Worm (Caenorhabditis elegans) whole organism, mixed stage, embryonic: ENCODE data around the gene ZK899.1.

Experiments
- blmp-1 ChIP-seq: fragments of 150-350 bp; optimal IDR thresholded peaks from 2 replicates; lab custom pipeline; 2014; ENCODE audit warnings: missing biosample characterization, missing genetic modification characterization
- elt-1 ChIP-seq: sonication (generic microtip); optimal IDR thresholded peaks from 2 replicates; lab custom pipeline; 2017; ENCODE audit warnings: missing genetic modification characterization, mild to moderate bottlenecking, missing compliant biosample characterization, antibody characterized with exemption, moderate library complexity, borderline replicate concordance; ENCODE audit not compliant: insufficient read depth
- lsy-2 ChIP-seq: fragments of 150-350 bp; optimal IDR thresholded peaks from 2 replicates; lab custom pipeline; 2014; ENCODE audit warnings: missing biosample characterization, missing genetic modification characterization
- nhr-12 ChIP-seq: fragments of 150-350 bp; optimal IDR thresholded peaks from 2 replicates; lab custom pipeline; 2014; ENCODE audit warnings: missing biosample characterization, missing genetic modification characterization
- nhr-2 ChIP-seq: fragments of 150-350 bp; optimal IDR thresholded peaks from 2 replicates; lab custom pipeline; 2014; ENCODE audit warnings: missing biosample characterization, missing genetic modification characterization
- nhr-237 ChIP-seq: fragments of 150-350 bp; optimal IDR thresholded peaks from 2 replicates; lab custom pipeline; 2014; ENCODE audit warnings: missing biosample characterization, missing genetic modification characterization
- nhr-76 ChIP-seq: sonication (generic microtip); optimal IDR thresholded peaks from 2 replicates; lab custom pipeline; 2017; ENCODE audit warnings: missing biosample characterization, missing genetic modification characterization
- pha-4 ChIP-seq: fragments of 150-350 bp; optimal IDR thresholded peaks from 2 replicates; lab custom pipeline; 2018; ENCODE audit warnings: missing biosample characterization, missing genetic modification reagents, missing genetic modification characterization
- snpc-4 ChIP-seq: fragments of 150-350 bp; optimal IDR thresholded peaks from 2 replicates; lab custom pipeline; 2014; ENCODE audit warnings: missing biosample characterization, missing genetic modification characterization
- ztf-11 ChIP-seq: fragments of 150-350 bp; optimal IDR thresholded peaks from 2 replicates; lab custom pipeline; 2014; ENCODE audit warnings: missing biosample characterization, missing genetic modification characterization

- TF ChIP-seq lsy-2: no peak
- TF ChIP-seq nhr-237 (tag; lab: Kevin White, UChicago): no peak
- no peak for TF ChIP-seq elt-1
- no peak for TF ChIP-seq nhr-12 (tag; lab: Kevin White, UChicago)
- no peak for TF ChIP-seq blmp-1 (tag; lab: Kevin White, UChicago)
- no peak for TF ChIP-seq nhr-2 (tag; lab: Kevin White, UChicago)
- TF ChIP-seq ztf-11 (tag; lab: Kevin White, UChicago): no peak
- no peak for TF ChIP-seq nhr-76
- no peak for TF ChIP-seq snpc-4 (tag; lab: Kevin White, UChicago)
- TF ChIP-seq pha-4: no peak
These were observed 28.5 kb upstream of the ZK899.1 start for ce11 chrX:9417948-9418347.
